Fruit fly (Drosophila melanogaster) Kc167 (cell line): ENCODE data around the gene CSN3.

Experiments used
- Sin3A ChIP-seq: fragments of >200 bp; optimal IDR thresholded peaks from 2 replicates; lab custom pipeline; 2018; ENCODE audit warnings: missing external identifiers
- psq ChIP-seq: fragments of >200 bp; optimal IDR thresholded peaks from 2 replicates; lab custom pipeline; 2017; ENCODE audit warnings: missing external identifiers
- ttk ChIP-seq: sonication (Bioruptor generic); optimal IDR thresholded peaks from 2 replicates; lab custom pipeline; 2017; ENCODE audit warnings: missing external identifiers

DNA sequence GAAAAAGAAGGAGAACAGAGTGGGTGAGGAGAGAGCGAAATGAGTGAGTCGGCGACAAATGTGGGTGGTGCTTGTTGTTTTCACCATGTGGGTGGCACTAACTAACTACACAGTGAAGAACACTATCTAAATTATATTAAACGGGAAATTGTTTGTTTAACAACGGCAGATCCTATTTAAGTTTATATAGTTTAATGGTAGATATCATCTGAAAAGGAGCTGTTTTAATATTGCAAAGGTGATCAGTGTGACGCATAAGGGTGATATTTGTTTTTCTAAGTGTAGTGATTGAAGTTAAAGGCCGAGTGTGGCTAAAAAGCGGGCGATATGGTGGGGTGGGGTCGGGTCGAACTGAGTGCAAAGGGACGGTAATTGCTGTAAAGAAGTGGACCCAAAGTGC, 7.2 kb upstream of the CSN3 start:
- no peak for TF ChIP-seq Sin3A (lab: Kevin White, UChicago)
- TF ChIP-seq ttk (lab: Kevin White, UChicago): no peak
- TF ChIP-seq psq (lab: Kevin White, UChicago): no peak
